Fruit fly (Drosophila melanogaster) Kc167 (cell line): ENCODE data around the gene CG9117.

Experiments used
- Myc ChIP-seq: fragments of >200 bp; optimal IDR thresholded peaks from 2 replicates; lab custom pipeline; 2017; ENCODE audit warnings: missing external identifiers
- Sin3A ChIP-seq: fragments of >200 bp; optimal IDR thresholded peaks from 2 replicates; lab custom pipeline; 2018; ENCODE audit warnings: missing external identifiers
- h ChIP-seq: fragments of >200 bp; optimal IDR thresholded peaks from 3 replicates; lab custom pipeline; 2018; ENCODE audit warnings: missing external identifiers
- insv ChIP-seq: fragments of >200 bp; optimal IDR thresholded peaks from 3 replicates; lab custom pipeline; 2018; ENCODE audit warnings: missing external identifiers
- psq ChIP-seq: fragments of >200 bp; optimal IDR thresholded peaks from 2 replicates; lab custom pipeline; 2017; ENCODE audit warnings: missing external identifiers
- ttk ChIP-seq: sonication (Bioruptor generic); optimal IDR thresholded peaks from 2 replicates; lab custom pipeline; 2017; ENCODE audit warnings: missing external identifiers

Gene CG9117

DNA sequence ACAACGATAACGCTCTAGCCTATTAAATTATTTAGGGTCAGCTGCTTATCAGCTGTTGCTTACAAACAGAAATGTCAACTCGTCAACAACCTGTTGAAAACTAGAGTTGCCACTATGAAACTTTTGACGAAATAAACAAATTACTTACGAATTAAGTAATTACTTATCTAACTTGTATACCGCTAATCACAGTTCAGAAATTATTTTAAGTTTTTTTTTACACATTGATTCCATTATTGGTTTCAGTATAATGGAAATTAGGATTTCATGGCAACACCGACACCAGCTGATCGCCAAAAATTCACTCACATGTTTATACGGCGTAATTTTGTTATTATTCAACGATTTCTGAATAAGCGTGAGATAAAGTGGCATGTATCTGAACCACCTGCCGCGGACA is at the start of gene CG9117, which contains the start of gene CG31643:
TSS of gene CG9117 (minus strand) at position 73 of the 400 bp plus-strand sequence.
TSS of gene CG31643 (plus strand) at position 288 of the 400 bp plus-strand sequence.
- no peak for TF ChIP-seq insv (lab: Kevin White, UChicago)
- TF ChIP-seq h (lab: Kevin White, UChicago) = no peak
- no peak for TF ChIP-seq Sin3A (lab: Kevin White, UChicago)
- TF ChIP-seq ttk (lab: Kevin White, UChicago) = no peak
- TF ChIP-seq Myc = no peak
- TF ChIP-seq psq (lab: Kevin White, UChicago) = no peak

dm6 chr2L:6086771-6087170 is 49.1 kb upstream of the CG9117 start:
- TF ChIP-seq Sin3A (lab: Kevin White, UChicago) (no peak), insv (lab: Kevin White, UChicago) (no peak), ttk (lab: Kevin White, UChicago) (no peak), h (lab: Kevin White, UChicago) (no peak), Myc (no peak), psq (lab: Kevin White, UChicago) (no peak)

dm6 chr2L:6085733-6086317 is 48.1 kb upstream of the CG9117 start:
- TF ChIP-seq h (lab: Kevin White, UChicago) (no peak), ttk (lab: Kevin White, UChicago) (no peak), insv (lab: Kevin White, UChicago) (no peak), Sin3A (lab: Kevin White, UChicago) (no peak), psq (lab: Kevin White, UChicago) (no peak), Myc (no peak)

DNA sequence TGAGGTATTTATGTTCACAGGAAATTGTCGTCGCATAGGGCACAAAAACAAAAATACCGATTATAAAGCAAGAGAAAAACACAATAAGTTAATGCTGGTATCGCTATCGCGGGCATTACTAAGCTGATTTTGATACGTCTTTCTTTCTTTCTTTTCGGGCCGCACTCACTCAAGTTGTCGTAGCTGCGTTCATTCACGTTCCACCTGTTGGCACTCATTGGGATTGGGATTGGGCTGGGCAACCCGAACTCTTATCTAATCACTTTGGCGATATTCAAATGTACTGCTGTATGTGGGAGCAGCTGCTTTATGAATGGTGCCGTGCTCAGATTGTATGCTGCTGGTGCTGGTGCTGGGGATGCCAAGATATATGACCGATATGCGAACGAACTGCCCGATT is 47.0 kb upstream of the CG9117 start:
- no peak for TF ChIP-seq Myc
- no peak for TF ChIP-seq Sin3A (lab: Kevin White, UChicago)
- no peak for TF ChIP-seq h (lab: Kevin White, UChicago)
- TF ChIP-seq insv (lab: Kevin White, UChicago) = no peak
- no peak for TF ChIP-seq ttk (lab: Kevin White, UChicago)
- TF ChIP-seq psq (lab: Kevin White, UChicago) = no peak

dm6 chr2L:6082936-6083627 is 45.4 kb upstream of the CG9117 start:
- TF ChIP-seq insv (lab: Kevin White, UChicago) = no peak
- TF ChIP-seq Myc = no peak
- no peak for TF ChIP-seq h (lab: Kevin White, UChicago)
- no peak for TF ChIP-seq psq (lab: Kevin White, UChicago)
- TF ChIP-seq Sin3A (lab: Kevin White, UChicago) = no peak
- TF ChIP-seq ttk (lab: Kevin White, UChicago) = no peak

DNA sequence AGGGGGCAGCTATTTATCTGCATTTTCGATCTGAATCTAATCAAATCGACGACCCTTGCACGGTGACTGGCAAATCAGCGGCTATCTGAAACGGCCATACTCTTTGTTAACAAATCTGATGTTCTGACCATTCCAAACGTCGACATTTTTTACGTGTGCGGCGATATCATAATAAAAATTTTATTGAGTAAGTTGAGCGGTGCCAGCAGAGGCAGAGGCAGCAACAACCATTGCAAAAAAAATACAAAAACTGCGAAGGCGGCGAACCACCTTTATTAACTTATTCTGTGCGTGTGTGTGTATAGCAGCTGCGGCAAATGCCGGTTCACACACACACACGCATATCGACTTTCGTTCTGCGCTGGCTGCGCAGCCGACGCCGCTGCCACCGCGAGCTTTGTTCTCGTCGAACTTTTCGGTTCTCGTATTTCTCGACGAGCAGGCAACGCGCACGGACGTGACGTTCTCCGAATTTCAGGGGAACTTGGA is 44.5 kb upstream of the CG9117 start, which contains the start of gene Kr-h1:
TSS of gene Kr-h1 (plus strand) at position 447 of the 489 bp plus-strand sequence.
- TF ChIP-seq Sin3A (lab: Kevin White, UChicago) (no peak), insv (lab: Kevin White, UChicago) (no peak), h (lab: Kevin White, UChicago) (no peak), ttk (lab: Kevin White, UChicago) (no peak), psq (lab: Kevin White, UChicago) (no peak)

- TF ChIP-seq Sin3A (lab: Kevin White, UChicago) (no peak), ttk (lab: Kevin White, UChicago) (no peak), psq (lab: Kevin White, UChicago) (no peak), h (lab: Kevin White, UChicago) (no peak), insv (lab: Kevin White, UChicago) (no peak), Myc (no peak)
Measured at dm6 chr2L:6081134-6081832, 43.6 kb upstream of the CG9117 start.

- TF ChIP-seq psq (lab: Kevin White, UChicago) = no peak
- no peak for TF ChIP-seq ttk (lab: Kevin White, UChicago)
- no peak for TF ChIP-seq Sin3A (lab: Kevin White, UChicago)
- no peak for TF ChIP-seq Myc
- no peak for TF ChIP-seq insv (lab: Kevin White, UChicago)
- TF ChIP-seq h (lab: Kevin White, UChicago) = no peak
Measured at dm6 chr2L:6080329-6080728, 42.6 kb upstream of the CG9117 start.

DNA sequence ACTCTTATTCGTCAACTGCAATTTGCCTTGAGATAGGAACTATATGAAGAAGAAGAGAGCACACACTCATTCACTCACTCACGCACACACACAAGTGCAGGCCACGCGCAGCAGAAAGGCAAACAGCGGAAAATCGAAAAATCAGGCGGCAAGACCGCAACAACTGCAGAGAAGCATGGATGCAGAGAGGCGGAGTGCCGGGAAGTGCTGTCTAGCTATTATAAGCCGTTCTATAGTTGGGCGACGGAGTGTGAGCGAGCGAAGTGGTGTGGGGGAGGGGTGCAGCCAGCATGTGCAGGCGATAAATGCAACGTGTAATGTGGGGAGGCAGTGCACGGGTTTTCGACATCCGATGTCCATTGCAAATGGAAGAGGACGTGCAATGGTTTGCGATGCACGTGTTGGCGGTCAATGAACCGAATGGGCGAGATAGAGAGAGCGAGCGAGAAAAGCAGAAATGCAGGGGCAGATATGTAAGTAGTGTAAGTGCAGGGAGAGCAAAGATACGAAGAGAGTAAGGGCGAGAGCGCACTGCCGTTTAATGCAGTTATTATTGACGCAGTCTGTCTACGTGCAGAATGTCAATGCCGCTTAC is 41.2 kb upstream of the CG9117 start:
- TF ChIP-seq Sin3A (lab: Kevin White, UChicago) = no peak
- TF ChIP-seq psq (lab: Kevin White, UChicago) = no peak
- no peak for TF ChIP-seq insv (lab: Kevin White, UChicago)
- no peak for TF ChIP-seq ttk (lab: Kevin White, UChicago)
- TF ChIP-seq h (lab: Kevin White, UChicago) = no peak
- no peak for TF ChIP-seq Myc

DNA sequence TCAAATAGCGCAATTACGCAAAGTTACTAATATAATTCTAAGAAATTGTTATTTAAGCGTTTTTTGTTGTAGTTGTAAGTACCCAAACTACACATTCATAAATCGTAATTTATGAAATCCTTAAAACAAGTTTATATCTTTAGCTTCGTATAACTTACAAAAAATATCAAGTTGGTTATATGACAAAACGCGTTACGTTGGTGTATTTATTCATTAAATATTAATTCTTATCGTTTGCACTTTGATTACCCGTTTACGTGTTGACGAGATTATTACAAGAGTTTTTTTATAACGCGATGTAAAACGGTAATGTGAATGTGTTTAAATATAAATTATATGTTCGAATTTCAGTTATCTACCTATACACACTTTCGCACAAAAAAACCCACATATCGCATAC is 39.9 kb upstream of the CG9117 start:
- TF ChIP-seq ttk (lab: Kevin White, UChicago) (no peak), psq (lab: Kevin White, UChicago) (no peak), Sin3A (lab: Kevin White, UChicago) (no peak), insv (lab: Kevin White, UChicago) (no peak), h (lab: Kevin White, UChicago) (no peak), Myc (no peak)
